Worm (Caenorhabditis elegans): Measurements from ENCODE around the gene nhr-140.

ce11 chrV:6997041-6997552, 7.6 kb upstream of the nhr-140 start, which contains the start of gene nhr-107:
- no peak for TF ChIP-seq egl-27 (tag; optimal IDR thresholded peaks at IDR 0.05)
- no peak for TF ChIP-seq nhr-28 (tag; optimal IDR thresholded peaks at IDR 0.05)
- no peak for TF ChIP-seq pha-4 (tag; optimal IDR thresholded peaks at IDR 0.05)
- TF ChIP-seq ztf-11 (tag; optimal IDR thresholded peaks at IDR 0.05): no peak
- TF ChIP-seq ama-1 (optimal IDR thresholded peaks at IDR 0.05): no peak
- no peak for TF ChIP-seq ceh-9 (tag; optimal IDR thresholded peaks at IDR 0.05)
- TF ChIP-seq mdl-1 (tag; optimal IDR thresholded peaks at IDR 0.05): no peak
- TF ChIP-seq pqm-1 (tag; optimal IDR thresholded peaks at IDR 0.05): peak; percentile 33
- TF ChIP-seq ceh-82 (tag; optimal IDR thresholded peaks at IDR 0.05): no peak
- TF ChIP-seq skn-1 (tag; optimal IDR thresholded peaks at IDR 0.05): no peak
